Fruit fly (Drosophila melanogaster): ENCODE measurements around the gene gpp.
A peak's percentile ranks its signal among the peaks of the same experiment; 100 is the strongest.

gpp gene

dm6 chr3R:6406566-6407098 lies at the start of gene gpp:
gpp (plus strand) TSS chr3R:6406855.
- TF ChIP-seq EcR (GFP tag; optimal IDR thresholded peaks at IDR 0.05): peak; percentile 40
- no peak for TF ChIP-seq CG12605 (GFP tag; IDR thresholded peaks at IDR 0.05)
- TF ChIP-seq Pif1B (GFP tag; optimal IDR thresholded peaks at IDR 0.05): peak; percentile 12
- TF ChIP-seq gl (tag; optimal IDR thresholded peaks at IDR 0.05): peak; percentile 5
- peak; percentile 36 for TF ChIP-seq CG13204 (GFP tag; optimal IDR thresholded peaks at IDR 0.05)

dm6 chr3R:6368100-6368499 lies 38.6 kb upstream of the gpp start, which contains the start of gene CG42724:
CG42724 (minus strand) TSS chr3R:6368288.
- TF ChIP-seq CG14655 (GFP tag; optimal IDR thresholded peaks at IDR 0.05) (no peak), CG8301 (tag; optimal IDR thresholded peaks at IDR 0.05) (no peak), fd96Ca (GFP tag; IDR thresholded peaks at IDR 0.05) (peak; percentile 73), CG17806 (tag; optimal IDR thresholded peaks at IDR 0.05) (no peak), CG10348 (GFP tag; IDR thresholded peaks at IDR 0.05) (no peak), Ets98B (GFP tag; IDR thresholded peaks at IDR 0.05) (peak; percentile 28; the same call in 1 of the 2 replicates), CG15710 (tag; optimal IDR thresholded peaks at IDR 0.05) (no peak)

dm6 chr3R:6368550-6369238 lies 38.0 kb upstream of the gpp start, which contains the start of gene CG10286:
CG10286 (plus strand) TSS chr3R:6368965.
- TF ChIP-seq Pif1A (GFP tag; optimal IDR thresholded peaks at IDR 0.05) (no peak), CG17806 (tag; optimal IDR thresholded peaks at IDR 0.05) (peak; percentile 31), CG15710 (tag; optimal IDR thresholded peaks at IDR 0.05) (peak; percentile 16), CG4496 (GFP tag; IDR thresholded peaks at IDR 0.05) (no peak), CG9948 (tag; optimal IDR thresholded peaks at IDR 0.05) (peak; percentile 18)

dm6 chr3R:6373512-6374306 lies 32.9 kb upstream of the gpp start:
- TF ChIP-seq Pif1A (GFP tag; optimal IDR thresholded peaks at IDR 0.05) (no peak), CG9948 (tag; optimal IDR thresholded peaks at IDR 0.05) (peak; percentile 3), Ets98B (GFP tag; IDR thresholded peaks at IDR 0.05) (peak; percentile 17; the same call in 1 of the 2 replicates), gl (tag; optimal IDR thresholded peaks at IDR 0.05) (peak; percentile 0), CG13204 (GFP tag; optimal IDR thresholded peaks at IDR 0.05) (no peak), CG8301 (tag; optimal IDR thresholded peaks at IDR 0.05) (peak; percentile 42), CG17806 (tag; optimal IDR thresholded peaks at IDR 0.05) (peak; percentile 11), D1 (tag; optimal IDR thresholded peaks at IDR 0.05) (no peak), Pif1B (GFP tag; optimal IDR thresholded peaks at IDR 0.05) (no peak), CG34367 (tag; optimal IDR thresholded peaks at IDR 0.05) (no peak), fd96Ca (GFP tag; IDR thresholded peaks at IDR 0.05) (no peak), EcR (GFP tag; optimal IDR thresholded peaks at IDR 0.05) (peak; percentile 61), CG10348 (GFP tag; IDR thresholded peaks at IDR 0.05) (no peak), CG12605 (GFP tag; IDR thresholded peaks at IDR 0.05) (peak; percentile 34), CG15710 (tag; optimal IDR thresholded peaks at IDR 0.05) (peak; percentile 7), CG14655 (GFP tag; optimal IDR thresholded peaks at IDR 0.05) (no peak), CG4496 (GFP tag; IDR thresholded peaks at IDR 0.05) (peak; percentile 46; the same call in 1 of the 3 replicates), Snoo (tag; optimal IDR thresholded peaks at IDR 0.05) (peak; percentile 9), CG8159 (tag; optimal IDR thresholded peaks at IDR 0.05) (peak; percentile 44), rn (GFP tag; IDR thresholded peaks at IDR 0.05) (no peak), CG32121 (GFP tag; IDR thresholded peaks at IDR 0.05) (0 out of 2 replicates have a peak, but pooled peaks have one; percentile 12)

dm6 chr3R:6374307-6374574 lies 32.4 kb upstream of the gpp start, which contains the start of gene CG42564:
CG42564 (plus strand) TSS chr3R:6374475.
- no peak for TF ChIP-seq rn (GFP tag; IDR thresholded peaks at IDR 0.05)
- no peak for TF ChIP-seq Pif1B (GFP tag; optimal IDR thresholded peaks at IDR 0.05)
- TF ChIP-seq Pif1A (GFP tag; optimal IDR thresholded peaks at IDR 0.05): no peak
- TF ChIP-seq CG8301 (tag; optimal IDR thresholded peaks at IDR 0.05): no peak
- TF ChIP-seq CG15710 (tag; optimal IDR thresholded peaks at IDR 0.05): no peak
- no peak for TF ChIP-seq Ets98B (GFP tag; IDR thresholded peaks at IDR 0.05)

- TF ChIP-seq gl (tag; optimal IDR thresholded peaks at IDR 0.05): no peak
- TF ChIP-seq D1 (tag; optimal IDR thresholded peaks at IDR 0.05): no peak
- no peak for TF ChIP-seq CG4496 (GFP tag; IDR thresholded peaks at IDR 0.05)
- TF ChIP-seq CG12605 (GFP tag; IDR thresholded peaks at IDR 0.05): no peak
- no peak for TF ChIP-seq CG10348 (GFP tag; IDR thresholded peaks at IDR 0.05)
- no peak for TF ChIP-seq Snoo (tag; optimal IDR thresholded peaks at IDR 0.05)
- no peak for TF ChIP-seq rn (GFP tag; IDR thresholded peaks at IDR 0.05)
- TF ChIP-seq CG14655 (GFP tag; optimal IDR thresholded peaks at IDR 0.05): no peak
- no peak for TF ChIP-seq CG9948 (tag; optimal IDR thresholded peaks at IDR 0.05)
- no peak for TF ChIP-seq CG8301 (tag; optimal IDR thresholded peaks at IDR 0.05)
These were observed 30.7 kb upstream of the gpp start, which contains the start of gene CRAT for dm6 chr3R:6375944-6376343. CRAT (minus strand) TSS chr3R:6376044.
